Worm (Caenorhabditis elegans) whole organism, mixed stage, embryonic: ENCODE measurements around the gene unc-68.

Experiments used
- M03D4.4 ChIP-seq: sonication (generic microtip); optimal IDR thresholded peaks from 2 replicates; lab custom pipeline; 2017; ENCODE audit warnings: mild to moderate bottlenecking, missing genetic modification characterization, missing compliant biosample characterization
- bed-3 ChIP-seq: fragments of 200-800 bp; sonication (Bioruptor generic); optimal IDR thresholded peaks from 3 replicates; lab custom pipeline; 2018; ENCODE audit warnings: mild to moderate bottlenecking, missing genetic modification characterization, moderate library complexity, missing compliant biosample characterization
- blmp-1 ChIP-seq: fragments of 150-350 bp; optimal IDR thresholded peaks from 2 replicates; lab custom pipeline; 2014; ENCODE audit warnings: missing biosample characterization, missing genetic modification characterization
- ceh-43 ChIP-seq: fragments of 200-800 bp; sonication (Bioruptor generic); optimal IDR thresholded peaks from 2 replicates; lab custom pipeline; 2018; ENCODE audit warnings: mild to moderate bottlenecking, missing genetic modification characterization, moderate library complexity, missing compliant biosample characterization
- ceh-83 ChIP-seq: fragments of 200-800 bp; sonication (Bioruptor generic); optimal IDR thresholded peaks from 2 replicates; lab custom pipeline; 2018; ENCODE audit warnings: mild to moderate bottlenecking, missing genetic modification characterization, missing compliant biosample characterization
- ces-1 ChIP-seq: fragments of 150-350 bp; optimal IDR thresholded peaks from 2 replicates; lab custom pipeline; 2014; ENCODE audit warnings: missing biosample characterization, missing genetic modification reagents, missing genetic modification characterization
- cnd-1 ChIP-seq: fragments of 200-800 bp; sonication (Bioruptor generic); optimal IDR thresholded peaks from 2 replicates; lab custom pipeline; 2018; ENCODE audit warnings: mild to moderate bottlenecking, missing genetic modification characterization, missing compliant biosample characterization
- drap-1 ChIP-seq: fragments of 200-800 bp; sonication (Bioruptor generic); optimal IDR thresholded peaks from 3 replicates; lab custom pipeline; 2018; ENCODE audit warnings: mild to moderate bottlenecking, missing genetic modification characterization, missing compliant biosample characterization
- elt-1 ChIP-seq: sonication (generic microtip); optimal IDR thresholded peaks from 2 replicates; lab custom pipeline; 2017; ENCODE audit warnings: missing genetic modification characterization, mild to moderate bottlenecking, missing compliant biosample characterization, antibody characterized with exemption, moderate library complexity, borderline replicate concordance; ENCODE audit not compliant: insufficient read depth
- elt-3 ChIP-seq: fragments of 150-350 bp; optimal IDR thresholded peaks from 2 replicates; lab custom pipeline; 2014; ENCODE audit warnings: missing biosample characterization, missing genetic modification characterization
- flh-1 ChIP-seq: fragments of 200-800 bp; sonication (Bioruptor generic); optimal IDR thresholded peaks from 2 replicates; lab custom pipeline; 2018; ENCODE audit warnings: mild to moderate bottlenecking, missing genetic modification characterization, moderate library complexity, missing compliant biosample characterization
- ham-2 ChIP-seq: fragments of 200-800 bp; sonication (Bioruptor generic); optimal IDR thresholded peaks from 2 replicates; lab custom pipeline; 2018; ENCODE audit warnings: mild to moderate bottlenecking, missing genetic modification characterization, missing compliant biosample characterization
- hlh-1 ChIP-seq: fragments of 150-350 bp; optimal IDR thresholded peaks from 2 replicates; lab custom pipeline; 2014; ENCODE audit warnings: missing biosample characterization, missing genetic modification reagents, missing genetic modification characterization
- lin-32 ChIP-seq: fragments of 200-800 bp; sonication (Bioruptor generic); optimal IDR thresholded peaks from 2 replicates; lab custom pipeline; 2018; ENCODE audit warnings: mild to moderate bottlenecking, missing genetic modification characterization, missing compliant biosample characterization
- lsy-2 ChIP-seq: fragments of 150-350 bp; optimal IDR thresholded peaks from 2 replicates; lab custom pipeline; 2014; ENCODE audit warnings: missing biosample characterization, missing genetic modification characterization
- mab-5 ChIP-seq: fragments of 150-350 bp; optimal IDR thresholded peaks from 2 replicates; lab custom pipeline; 2014; ENCODE audit warnings: missing biosample characterization, missing genetic modification characterization
- mep-1 ChIP-seq: fragments of 150-350 bp; optimal IDR thresholded peaks from 2 replicates; lab custom pipeline; 2017; ENCODE audit warnings: missing biosample characterization, missing genetic modification reagents, missing genetic modification characterization, inconsistent platforms
- mls-2 ChIP-seq: sonication (generic microtip); optimal IDR thresholded peaks from 2 replicates; lab custom pipeline; 2016; ENCODE audit warnings: mild to moderate bottlenecking, missing genetic modification characterization, moderate library complexity, missing compliant biosample characterization
- nhr-12 ChIP-seq: fragments of 150-350 bp; optimal IDR thresholded peaks from 2 replicates; lab custom pipeline; 2014; ENCODE audit warnings: missing biosample characterization, missing genetic modification characterization
- nhr-2 ChIP-seq: fragments of 150-350 bp; optimal IDR thresholded peaks from 2 replicates; lab custom pipeline; 2014; ENCODE audit warnings: missing biosample characterization, missing genetic modification characterization
- nhr-237 ChIP-seq: fragments of 150-350 bp; optimal IDR thresholded peaks from 2 replicates; lab custom pipeline; 2014; ENCODE audit warnings: missing biosample characterization, missing genetic modification characterization
- nhr-28 ChIP-seq: fragments of 150-350 bp; optimal IDR thresholded peaks from 2 replicates; lab custom pipeline; 2014; ENCODE audit warnings: missing biosample characterization, missing genetic modification characterization
- nhr-76 ChIP-seq: sonication (generic microtip); optimal IDR thresholded peaks from 2 replicates; lab custom pipeline; 2017; ENCODE audit warnings: missing biosample characterization, missing genetic modification characterization
- pha-4 ChIP-seq: fragments of 150-350 bp; optimal IDR thresholded peaks from 2 replicates; lab custom pipeline; 2018; ENCODE audit warnings: missing biosample characterization, missing genetic modification reagents, missing genetic modification characterization
- sem-2 ChIP-seq: fragments of 200-800 bp; sonication (Bioruptor generic); optimal IDR thresholded peaks from 2 replicates; lab custom pipeline; 2018; ENCODE audit warnings: mild to moderate bottlenecking, missing genetic modification characterization, missing compliant biosample characterization
- snpc-4 ChIP-seq: fragments of 150-350 bp; optimal IDR thresholded peaks from 2 replicates; lab custom pipeline; 2014; ENCODE audit warnings: missing biosample characterization, missing genetic modification characterization
- sptf-1 ChIP-seq: sonication (generic microtip); optimal IDR thresholded peaks from 2 replicates; lab custom pipeline; 2017; ENCODE audit warnings: mild to moderate bottlenecking, missing genetic modification characterization, moderate library complexity, missing compliant biosample characterization
- tbx-8 ChIP-seq: fragments of 200-800 bp; sonication (Bioruptor generic); optimal IDR thresholded peaks from 2 replicates; lab custom pipeline; 2018; ENCODE audit warnings: mild to moderate bottlenecking, missing genetic modification characterization, moderate library complexity, missing compliant biosample characterization
- unc-120 ChIP-seq: sonication (generic microtip); optimal IDR thresholded peaks from 2 replicates; lab custom pipeline; 2017; ENCODE audit warnings: missing genetic modification characterization, missing compliant biosample characterization; ENCODE audit not compliant: poor library complexity, severe bottlenecking
- unc-39 ChIP-seq: fragments of 150-350 bp; optimal IDR thresholded peaks from 2 replicates; lab custom pipeline; 2014; ENCODE audit warnings: missing biosample characterization, missing genetic modification characterization
- unc-62 ChIP-seq: fragments of 150-350 bp; optimal IDR thresholded peaks from 2 replicates; lab custom pipeline; 2014; ENCODE audit warnings: missing biosample characterization, missing genetic modification reagents, missing genetic modification characterization
- zip-8 ChIP-seq: fragments of 150-350 bp; optimal IDR thresholded peaks from 2 replicates; lab custom pipeline; 2014; ENCODE audit warnings: missing biosample characterization, missing genetic modification characterization
- ztf-11 ChIP-seq: fragments of 150-350 bp; optimal IDR thresholded peaks from 2 replicates; lab custom pipeline; 2014; ENCODE audit warnings: missing biosample characterization, missing genetic modification characterization

Gene unc-68

DNA sequence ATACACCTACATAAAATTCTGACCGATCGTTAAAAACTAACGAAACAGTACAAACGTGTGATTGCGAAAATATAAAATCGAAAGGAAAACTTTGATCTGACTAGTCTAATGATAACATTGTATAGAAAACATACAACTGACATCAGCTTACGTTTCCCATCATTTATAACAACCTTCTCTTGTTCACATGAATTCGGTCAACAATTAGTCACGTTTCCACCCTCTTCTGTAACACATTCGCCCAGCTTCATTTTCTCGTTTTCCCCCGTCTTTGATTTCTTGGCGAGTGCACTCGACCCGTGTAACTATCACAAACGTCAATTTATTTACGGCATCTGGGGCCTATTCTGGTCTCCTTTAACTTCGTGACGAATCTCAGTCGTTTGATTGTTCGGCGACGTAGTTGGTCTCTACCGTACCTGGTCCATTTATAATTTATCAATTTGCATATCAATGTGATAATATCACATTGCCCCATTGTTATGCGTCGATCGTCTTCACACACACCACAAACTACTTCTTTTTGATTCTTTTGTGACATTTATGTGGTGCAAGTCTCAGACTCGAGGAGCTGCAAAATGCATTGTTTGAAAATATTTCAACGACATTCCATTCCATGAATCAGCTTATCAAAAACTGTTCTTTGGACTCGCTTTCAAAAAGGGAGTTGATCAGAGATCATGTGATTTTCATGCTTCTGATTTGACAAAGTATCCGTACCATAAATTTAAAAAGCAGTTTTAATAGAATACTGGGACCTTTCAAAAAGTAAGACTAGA, 27.8 kb downstream of the unc-68 start:
- no peak for TF ChIP-seq mep-1 (tag; lab: Kevin White, UChicago)
- TF ChIP-seq elt-1, result no peak
- TF ChIP-seq ztf-11 (tag; lab: Kevin White, UChicago), result no peak
- no peak for TF ChIP-seq nhr-28 (tag; lab: Kevin White, UChicago)
- TF ChIP-seq flh-1 (GFP tag; lab: Kevin White, UChicago), result no peak
- TF ChIP-seq lin-32 (GFP tag; lab: Kevin White, UChicago), result no peak
- TF ChIP-seq lsy-2 (tag; lab: Kevin White, UChicago), result no peak
- TF ChIP-seq unc-62 (GFP tag; lab: Kevin White, UChicago), result no peak
- TF ChIP-seq bed-3 (GFP tag; lab: Kevin White, UChicago), result no peak
- no peak for TF ChIP-seq sem-2 (GFP tag; lab: Kevin White, UChicago)
- no peak for TF ChIP-seq nhr-237 (tag; lab: Kevin White, UChicago)
- no peak for TF ChIP-seq nhr-12 (tag; lab: Kevin White, UChicago)
- TF ChIP-seq mab-5, result no peak
- no peak for TF ChIP-seq cnd-1 (tag; lab: Kevin White, UChicago)
- no peak for TF ChIP-seq ham-2 (GFP tag; lab: Kevin White, UChicago)
- no peak for TF ChIP-seq hlh-1 (tag; lab: Kevin White, UChicago)
- TF ChIP-seq pha-4 (tag; lab: Kevin White, UChicago), result no peak
- TF ChIP-seq unc-120 (tag; lab: Kevin White, UChicago), result no peak
- no peak for TF ChIP-seq nhr-76 (tag; lab: Kevin White, UChicago)

- no peak for TF ChIP-seq nhr-2
- TF ChIP-seq hlh-1 (tag; lab: Kevin White, UChicago), result no peak
- no peak for TF ChIP-seq nhr-12 (tag; lab: Kevin White, UChicago)
- no peak for TF ChIP-seq blmp-1 (tag; lab: Kevin White, UChicago)
- TF ChIP-seq M03D4.4 (tag; lab: Kevin White, UChicago), result no peak
- TF ChIP-seq, all 35 proteins: peak for 0
These were observed 28.6 kb downstream of the unc-68 start, which contains the start of gene odc-1 for ce11 chrV:6900173-6900638. Gene odc-1 (minus strand): TSS chrV:6900223.

ce11 chrV:6896700-6897099, 32.1 kb downstream of the unc-68 start, which contains the start of gene K11C4.1:
Gene K11C4.1 (plus strand): TSS chrV:6897000.
- TF ChIP-seq unc-120 (tag; lab: Kevin White, UChicago), result no peak
- TF ChIP-seq nhr-12 (tag; lab: Kevin White, UChicago), result no peak
- no peak for TF ChIP-seq ceh-43 (GFP tag; lab: Kevin White, UChicago)
- TF ChIP-seq ces-1 (GFP tag; lab: Kevin White, UChicago), result no peak
- TF ChIP-seq ham-2 (GFP tag; lab: Kevin White, UChicago), result no peak
- no peak for TF ChIP-seq drap-1 (GFP tag; lab: Kevin White, UChicago)
- TF ChIP-seq ztf-11 (tag; lab: Kevin White, UChicago), result no peak
- TF ChIP-seq M03D4.4 (tag; lab: Kevin White, UChicago), result no peak
- TF ChIP-seq hlh-1 (tag; lab: Kevin White, UChicago), result no peak
- no peak for TF ChIP-seq tbx-8 (GFP tag; lab: Kevin White, UChicago)

ce11 chrV:6894778-6895177, 34.1 kb downstream of the unc-68 start, which contains the start of gene K11C4.2:
Gene K11C4.2 (plus strand): TSS chrV:6895078.
- TF ChIP-seq elt-1 (no peak), mls-2 (tag; lab: Kevin White, UChicago) (no peak), zip-8 (tag; lab: Kevin White, UChicago) (no peak), sptf-1 (tag; lab: Kevin White, UChicago) (no peak), unc-62 (GFP tag; lab: Kevin White, UChicago) (no peak), nhr-237 (tag; lab: Kevin White, UChicago) (no peak), elt-3 (no peak), ham-2 (GFP tag; lab: Kevin White, UChicago) (no peak), hlh-1 (tag; lab: Kevin White, UChicago) (no peak), ceh-83 (no peak), pha-4 (tag; lab: Kevin White, UChicago) (no peak), mab-5 (no peak), unc-39 (tag; lab: Kevin White, UChicago) (no peak), snpc-4 (tag; lab: Kevin White, UChicago) (no peak), nhr-28 (tag; lab: Kevin White, UChicago) (no peak), mep-1 (tag; lab: Kevin White, UChicago) (no peak), flh-1 (GFP tag; lab: Kevin White, UChicago) (no peak), lsy-2 (tag; lab: Kevin White, UChicago) (no peak)
